Fruit fly (Drosophila melanogaster): ENCODE results near the gene Tango9.

- TF ChIP-seq CG14711 (tag; optimal IDR thresholded peaks at IDR 0.05) (no peak), CG7101 (tag; optimal IDR thresholded peaks at IDR 0.05) (no peak), pad (GFP tag; optimal IDR thresholded peaks at IDR 0.05) (peak; percentile 92), CG33017 (tag; optimal IDR thresholded peaks at IDR 0.05) (no peak), kay (GFP tag; ENCODE audit: borderline replicate concordance) (no peak)
These were observed 27.4 kb downstream of the Tango9 start for dm6 chr3R:11947079-11947869.

All from whole organism, adult.